6 worm cellular contexts compared by ENCODE assay signal in the genomic region with DNA sequence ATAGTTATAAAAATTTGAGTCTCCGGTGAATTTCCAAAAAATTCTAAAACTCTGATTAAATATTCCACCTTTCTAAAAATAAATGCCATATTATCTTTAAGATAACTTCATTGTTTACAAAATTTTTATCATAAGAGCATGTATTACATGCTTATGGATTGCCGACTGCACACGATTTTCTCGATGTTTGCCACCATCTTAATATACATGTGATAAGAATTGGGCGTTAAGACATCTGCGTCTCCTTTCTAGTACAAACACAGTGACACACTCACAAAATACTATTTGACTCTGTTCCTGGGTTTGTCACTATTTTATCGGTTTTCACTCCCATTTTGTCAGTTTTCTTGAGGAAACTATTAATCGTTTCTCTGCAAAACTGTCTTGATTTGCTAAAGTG.
TF ChIP-seq lines count a peak whose summit lies in the region.

No protein-coding gene starts in this region.

TF ChIP-seq in whole organism, L1 larva, 84 proteins besides CTCF, POLR2A, EP300 and RAD21 (continues in another document):
- TF ChIP-seq nhr-20 (tag; optimal IDR thresholded peaks at IDR 0.05; lab: Kevin White, UChicago) (peak; percentile 4), sptf-1 (tag; optimal IDR thresholded peaks at IDR 0.05; lab: Kevin White, UChicago) (no peak), lin-35 (GFP tag; optimal IDR thresholded peaks at IDR 0.05; lab: Kevin White, UChicago) (peak in 1 of 2 experiments; percentile 63), efl-1 (optimal IDR thresholded peaks at IDR 0.05; lab: Kevin White, UChicago) (no peak), efl-1 (GFP tag; optimal IDR thresholded peaks at IDR 0.05 in 1 of 2; lab: Kevin White, UChicago) (no peak), egl-27 (tag; optimal IDR thresholded peaks at IDR 0.05; lab: Kevin White, UChicago) (no peak), fkh-8 (tag; optimal IDR thresholded peaks at IDR 0.05; lab: Kevin White, UChicago) (no peak), mdl-1 (tag; optimal IDR thresholded peaks at IDR 0.05; lab: Kevin White, UChicago) (peak in 1 of 2 experiments; percentile 13), nhr-71 (tag; optimal IDR thresholded peaks at IDR 0.05; lab: Kevin White, UChicago) (peak; percentile 20), elt-2 (tag; optimal IDR thresholded peaks at IDR 0.05; lab: Kevin White, UChicago) (peak; percentile 94), pag-3 (tag; optimal IDR thresholded peaks at IDR 0.05; lab: Kevin White, UChicago; ENCODE audit: borderline replicate concordance, insufficient read depth) (no peak), ceh-90 (tag; optimal IDR thresholded peaks at IDR 0.05; lab: Kevin White, UChicago) (no peak), nhr-76 (tag; optimal IDR thresholded peaks at IDR 0.05; lab: Kevin White, UChicago) (no peak), F16B12.6 (tag; optimal IDR thresholded peaks at IDR 0.05; lab: Kevin White, UChicago) (no peak)

TF ChIP-seq in whole organism, L2 larva, 48 proteins besides CTCF, POLR2A, EP300 and RAD21:
- TF ChIP-seq sma-9 (GFP tag; optimal IDR thresholded peaks at IDR 0.05; lab: Kevin White, UChicago) (peak; percentile 67), sma-9 (tag; optimal IDR thresholded peaks at IDR 0.05; lab: Kevin White, UChicago) (no peak), egl-27 (tag; optimal IDR thresholded peaks at IDR 0.05; lab: Kevin White, UChicago) (no peak), lin-13 (GFP tag; optimal IDR thresholded peaks at IDR 0.05; lab: Kevin White, UChicago) (no peak), sem-4 (tag; optimal IDR thresholded peaks at IDR 0.05; lab: Kevin White, UChicago) (no peak), C34F6.9 (tag; optimal IDR thresholded peaks at IDR 0.05; lab: Kevin White, UChicago) (no peak), peb-1 (tag; optimal IDR thresholded peaks at IDR 0.05; lab: Kevin White, UChicago) (no peak), unc-39 (tag; optimal IDR thresholded peaks at IDR 0.05; lab: Kevin White, UChicago) (no peak), crh-2 (tag; optimal IDR thresholded peaks at IDR 0.05; lab: Kevin White, UChicago) (peak; percentile 49), gmeb-1 (tag; optimal IDR thresholded peaks at IDR 0.05; lab: Kevin White, UChicago) (peak; percentile 35), nhr-237 (tag; optimal IDR thresholded peaks at IDR 0.05; lab: Kevin White, UChicago) (no peak), F13H6.1 (tag; optimal IDR thresholded peaks at IDR 0.05; lab: Kevin White, UChicago) (peak; percentile 46), skn-1 (tag; optimal IDR thresholded peaks at IDR 0.05; lab: Kevin White, UChicago) (peak; percentile 8), ztf-1 (GFP tag; conservative IDR thresholded peaks at IDR 0.05; lab: Robert Waterston, UW) (no peak), fos-1 (tag; optimal IDR thresholded peaks at IDR 0.05; lab: Kevin White, UChicago) (peak; percentile 92)
TF ChIP-seq in whole organism, L2 larva: peak in this region for 6.

TF ChIP-seq in whole organism, L3 larva, 47 proteins besides CTCF, POLR2A, EP300 and RAD21 (continues in another document):
- TF ChIP-seq tbx-2 (tag; optimal IDR thresholded peaks at IDR 0.05; lab: Kevin White, UChicago): no peak
- TF ChIP-seq aly-2 (tag; optimal IDR thresholded peaks at IDR 0.05; lab: Kevin White, UChicago): no peak
- no peak for TF ChIP-seq lsy-12 (tag; optimal IDR thresholded peaks at IDR 0.05; lab: Kevin White, UChicago)
- peak; percentile 39 for TF ChIP-seq jun-1 (tag; optimal IDR thresholded peaks at IDR 0.05; lab: Kevin White, UChicago)
- peak; percentile 96 for TF ChIP-seq elt-2 (tag; optimal IDR thresholded peaks at IDR 0.05; lab: Kevin White, UChicago)
- no peak for TF ChIP-seq ceh-82 (tag; optimal IDR thresholded peaks at IDR 0.05; lab: Kevin White, UChicago)
- no peak for TF ChIP-seq fkh-10 (GFP tag; optimal IDR thresholded peaks at IDR 0.05; lab: Kevin White, UChicago)
- no peak for TF ChIP-seq ZK546.5 (tag; optimal IDR thresholded peaks at IDR 0.05; lab: Kevin White, UChicago)
- no peak for TF ChIP-seq R02D3.7 (tag; optimal IDR thresholded peaks at IDR 0.05; lab: Kevin White, UChicago)
- TF ChIP-seq ceh-28 (tag; optimal IDR thresholded peaks at IDR 0.05; lab: Kevin White, UChicago): no peak
- TF ChIP-seq nhr-25 (tag; optimal IDR thresholded peaks at IDR 0.05; lab: Kevin White, UChicago): no peak
- no peak for TF ChIP-seq ceh-16 (tag; optimal IDR thresholded peaks at IDR 0.05; lab: Kevin White, UChicago)
- TF ChIP-seq pha-4 (tag; optimal IDR thresholded peaks at IDR 0.05; lab: Kevin White, UChicago): peak; percentile 89
- peak; percentile 90 for TF ChIP-seq pqm-1 (tag; optimal IDR thresholded peaks at IDR 0.05; lab: Kevin White, UChicago)
- no peak for TF ChIP-seq lin-39 (tag; optimal IDR thresholded peaks at IDR 0.05; lab: Kevin White, UChicago)
- TF ChIP-seq lin-15B (tag; optimal IDR thresholded peaks at IDR 0.05; lab: Kevin White, UChicago): no peak

TF ChIP-seq in whole organism, L4 larva, 104 proteins besides CTCF, POLR2A, EP300 and RAD21 (continues in another document):
- TF ChIP-seq hlh-30 (tag; optimal IDR thresholded peaks at IDR 0.05; lab: Kevin White, UChicago; ENCODE audit: insufficient read depth) (peak; percentile 72), tra-1 (GFP tag; IDR thresholded peaks at IDR 0.05; lab: Robert Waterston, UW) (0 out of 2 replicates have a peak, but pooled peaks have one; percentile 34), php-3 (GFP tag; IDR thresholded peaks at IDR 0.05; lab: Robert Waterston, UW) (0 out of 2 replicates have a peak, but pooled peaks have one; percentile 30), nhr-28 (tag; optimal IDR thresholded peaks at IDR 0.05; lab: Kevin White, UChicago) (peak; percentile 87), dmd-6 (GFP tag; IDR thresholded peaks at IDR 0.05; lab: Robert Waterston, UW) (peak; percentile 69), zfp-3 (GFP tag; conservative IDR thresholded peaks at IDR 0.05; lab: Robert Waterston, UW) (no peak), mdl-1 (tag; optimal IDR thresholded peaks at IDR 0.05; lab: Kevin White, UChicago) (peak in 1 of 2 experiments; percentile 24), pha-4 (GFP tag; IDR thresholded peaks at IDR 0.05; lab: Robert Waterston, UW) (no peak), pha-4 (tag; optimal IDR thresholded peaks at IDR 0.05; lab: Kevin White, UChicago) (no peak), hlh-11 (tag; optimal IDR thresholded peaks at IDR 0.05; lab: Kevin White, UChicago) (peak; percentile 77), unc-130 (GFP tag; optimal IDR thresholded peaks at IDR 0.05; lab: Kevin White, UChicago) (no peak), skn-1 (tag; optimal IDR thresholded peaks at IDR 0.05; lab: Kevin White, UChicago) (no peak), pqm-1 (tag; optimal IDR thresholded peaks at IDR 0.05; lab: Kevin White, UChicago) (peak; percentile 82), dve-1 (tag; optimal IDR thresholded peaks at IDR 0.05; lab: Kevin White, UChicago; ENCODE audit: insufficient read depth) (peak; percentile 84)

TF ChIP-seq in whole organism, late embryonic, 69 proteins besides CTCF, POLR2A, EP300 and RAD21:
- TF ChIP-seq C38D4.7 (GFP tag; optimal IDR thresholded peaks at IDR 0.05; lab: Kevin White, UChicago) (no peak), elt-2 (tag; optimal IDR thresholded peaks at IDR 0.05; lab: Kevin White, UChicago) (peak; percentile 88), ceh-30 (tag; optimal IDR thresholded peaks at IDR 0.05; lab: Kevin White, UChicago) (no peak), ceh-6 (GFP tag; optimal IDR thresholded peaks at IDR 0.05; lab: Kevin White, UChicago) (no peak), pqm-1 (tag; optimal IDR thresholded peaks at IDR 0.05; lab: Kevin White, UChicago) (peak; percentile 35)

TF ChIP-seq in whole organism, young adult, 124 proteins besides CTCF, POLR2A, EP300 and RAD21:
- TF ChIP-seq nhr-80 (tag; optimal IDR thresholded peaks at IDR 0.05; lab: Kevin White, UChicago) (peak; percentile 63), ceh-40 (GFP tag; IDR thresholded peaks at IDR 0.05; lab: Robert Waterston, UW) (no peak), F57A8.1 (GFP tag; optimal IDR thresholded peaks at IDR 0.05; lab: Kevin White, UChicago) (no peak)
